In genomic region chrII:5048185-5048795, ce11 we compare ENCODE assay signal across 1 worm cellular context.
TF ChIP-seq lines count a peak whose summit lies in the region.

No protein-coding gene starts in this region.

TF ChIP-seq in whole organism, L1 larva, 84 proteins besides CTCF, POLR2A, EP300 and RAD21 (continued from another document):
- TF ChIP-seq unc-30 (tag; optimal IDR thresholded peaks at IDR 0.05; lab: Kevin White, UChicago) = no peak
- TF ChIP-seq lin-14 (GFP tag; optimal IDR thresholded peaks at IDR 0.05; lab: Kevin White, UChicago) = peak; percentile 59
- TF ChIP-seq tbx-2 (tag; optimal IDR thresholded peaks at IDR 0.05; lab: Kevin White, UChicago) = no peak
- TF ChIP-seq lsy-2 (tag; optimal IDR thresholded peaks at IDR 0.05; lab: Kevin White, UChicago) = no peak
- no peak for TF ChIP-seq dsc-1 (tag; optimal IDR thresholded peaks at IDR 0.05; lab: Kevin White, UChicago)
- TF ChIP-seq pqm-1 (tag; optimal IDR thresholded peaks at IDR 0.05; lab: Kevin White, UChicago) = no peak
- peak; percentile 12 for TF ChIP-seq blmp-1 (tag; optimal IDR thresholded peaks at IDR 0.05; lab: Kevin White, UChicago)
- no peak for TF ChIP-seq tlp-1 (tag; optimal IDR thresholded peaks at IDR 0.05; lab: Kevin White, UChicago)
